Fruit fly (Drosophila melanogaster) S2 (cell line): ENCODE measurements around the gene Nup93-1.

ENCODE experiments used
- CG8478 ChIP-seq: fragments of >200 bp; optimal IDR thresholded peaks from 2 replicates; lab custom pipeline; 2018
- CTCF ChIP-seq, 2 experiments: fragments of >200 bp; optimal IDR thresholded peaks; 2 replicates each; lab custom pipeline; 2018

Gene Nup93-1

dm6 chrX:13804398-13804797 is 18.2 kb upstream of the Nup93-1 start:
- no peak for TF ChIP-seq CG8478 (lab: Kevin White, UChicago)
- no peak for TF ChIP-seq CTCF (optimal IDR thresholded peaks at IDR 0.05; lab: Kevin White, UChicago)

- TF ChIP-seq CTCF (optimal IDR thresholded peaks at IDR 0.05; lab: Kevin White, UChicago) (peak; percentile 4 to 39), CG8478 (lab: Kevin White, UChicago) (no peak)
Measured at dm6 chrX:13805554-13805953, 17.1 kb upstream of the Nup93-1 start.

dm6 chrX:13811480-13811879 is 11.1 kb upstream of the Nup93-1 start, which contains the start of gene CG11095:
Gene CG11095 (plus strand): TSS chrX:13811684.
- TF ChIP-seq CTCF (optimal IDR thresholded peaks at IDR 0.05; lab: Kevin White, UChicago) (peak in 1 of 2 experiments; percentile 29), CG8478 (lab: Kevin White, UChicago) (no peak)

dm6 chrX:13814058-13814457 is 8.6 kb upstream of the Nup93-1 start:
- TF ChIP-seq CG8478 (lab: Kevin White, UChicago) (no peak), CTCF (optimal IDR thresholded peaks at IDR 0.05; lab: Kevin White, UChicago) (no peak)

dm6 chrX:13815526-13816173 is 7.0 kb upstream of the Nup93-1 start:
- TF ChIP-seq CTCF (optimal IDR thresholded peaks at IDR 0.05; lab: Kevin White, UChicago) (no peak), CG8478 (lab: Kevin White, UChicago) (no peak)

- TF ChIP-seq CG8478 (lab: Kevin White, UChicago) (no peak), CTCF (optimal IDR thresholded peaks at IDR 0.05; lab: Kevin White, UChicago) (no peak)
Measured at dm6 chrX:13817418-13818171, 5.0 kb upstream of the Nup93-1 start.

dm6 chrX:13818172-13818472 is 4.5 kb upstream of the Nup93-1 start:
- TF ChIP-seq CTCF (optimal IDR thresholded peaks at IDR 0.05; lab: Kevin White, UChicago) (no peak), CG8478 (lab: Kevin White, UChicago) (no peak)

- TF ChIP-seq CG8478 (lab: Kevin White, UChicago) (no peak), CTCF (optimal IDR thresholded peaks at IDR 0.05; lab: Kevin White, UChicago) (no peak)
Measured at dm6 chrX:13818841-13819240, 3.8 kb upstream of the Nup93-1 start.

- TF ChIP-seq CG8478 (lab: Kevin White, UChicago), result no peak
- no peak for TF ChIP-seq CTCF (optimal IDR thresholded peaks at IDR 0.05; lab: Kevin White, UChicago)
Measured at dm6 chrX:13819682-13820081, 2.9 kb upstream of the Nup93-1 start.

- TF ChIP-seq CG8478 (lab: Kevin White, UChicago), result no peak
- no peak for TF ChIP-seq CTCF (optimal IDR thresholded peaks at IDR 0.05; lab: Kevin White, UChicago)
Measured at dm6 chrX:13820310-13821038, 2.2 kb upstream of the Nup93-1 start.

dm6 chrX:13821039-13821774 is 1.4 kb upstream of the Nup93-1 start:
- TF ChIP-seq CTCF (optimal IDR thresholded peaks at IDR 0.05; lab: Kevin White, UChicago), result no peak
- no peak for TF ChIP-seq CG8478 (lab: Kevin White, UChicago)

- no peak for TF ChIP-seq CTCF (optimal IDR thresholded peaks at IDR 0.05; lab: Kevin White, UChicago)
- no peak for TF ChIP-seq CG8478 (lab: Kevin White, UChicago)
Measured at dm6 chrX:13821775-13822493, 692 bp upstream of the Nup93-1 start, which contains the start of gene Clic. Gene Clic (minus strand): TSS chrX:13822307.

- TF ChIP-seq CG8478 (lab: Kevin White, UChicago) (no peak), CTCF (optimal IDR thresholded peaks at IDR 0.05; lab: Kevin White, UChicago) (no peak)
Measured at dm6 chrX:13828870-13829269, 6.2 kb downstream of the Nup93-1 start.

dm6 chrX:13830029-13830428 is 7.4 kb downstream of the Nup93-1 start, which contains the start of gene jub:
Gene jub (minus strand): TSS chrX:13830317.
- no peak for TF ChIP-seq CTCF (optimal IDR thresholded peaks at IDR 0.05; lab: Kevin White, UChicago)
- no peak for TF ChIP-seq CG8478 (lab: Kevin White, UChicago)
